Fruit fly (Drosophila melanogaster) whole organism, embryonic: ENCODE measurements around the gene Rassf.
A peak's percentile ranks its signal among the peaks of the same experiment; 100 is the strongest.

ENCODE experiments used
- Awh ChIP-seq: fragments of 200-800 bp; sonication (Bioruptor generic); IDR thresholded peaks from 2 replicates; pipeline ENCODE4, ENCODE4 v1.3.6; 2022; ENCODE audit warnings: missing biosample characterization, missing genetic modification characterization
- BEAF-32 ChIP-seq: fragments of 200-800 bp; sonication (Bioruptor generic); optimal IDR thresholded peaks from 3 replicates; lab custom pipeline; 2017; ENCODE audit warnings: missing biosample characterization, missing genetic modification characterization, mild to moderate bottlenecking, moderate library complexity, missing genetic modification reagents
- Blimp-1 ChIP-seq: fragments of 200-800 bp; sonication (Bioruptor generic); optimal IDR thresholded peaks from 3 replicates; lab custom pipeline; 2018; ENCODE audit warnings: missing biosample characterization, missing genetic modification characterization, mild to moderate bottlenecking, moderate library complexity, missing genetic modification reagents
- CG10267 ChIP-seq: fragments of 200-800 bp; sonication (Bioruptor generic); optimal IDR thresholded peaks from 2 replicates; lab custom pipeline; 2018; ENCODE audit warnings: missing biosample characterization, mild to moderate bottlenecking, missing genetic modification characterization, moderate library complexity
- CG13424 ChIP-seq: fragments of 200-800 bp; sonication (Bioruptor generic); optimal IDR thresholded peaks from 2 replicates; lab custom pipeline; 2019; ENCODE audit warnings: missing biosample characterization, mild to moderate bottlenecking, missing genetic modification characterization, moderate library complexity
- CG14667 ChIP-seq: fragments of 200-800 bp; sonication (Bioruptor generic); IDR thresholded peaks from 2 replicates; pipeline ENCODE4 v1.3.6; 2022; ENCODE audit warnings: missing biosample characterization, missing genetic modification characterization
- CG14710 ChIP-seq: fragments of 200-800 bp; sonication (Bioruptor generic); optimal IDR thresholded peaks from 3 replicates; lab custom pipeline; 2019; ENCODE audit warnings: missing biosample characterization, mild to moderate bottlenecking, missing genetic modification characterization, moderate library complexity
- CG15601 ChIP-seq: fragments of 200-800 bp; sonication (Bioruptor generic); optimal IDR thresholded peaks from 3 replicates; lab custom pipeline; 2019; ENCODE audit warnings: missing biosample characterization, mild to moderate bottlenecking, missing genetic modification characterization, moderate library complexity
- CG15696 ChIP-seq: fragments of 200-800 bp; sonication (Bioruptor generic); optimal IDR thresholded peaks from 2 replicates; lab custom pipeline; 2019; ENCODE audit warnings: missing biosample characterization, mild to moderate bottlenecking, missing genetic modification characterization, moderate library complexity
- CG1602 ChIP-seq: fragments of 200-800 bp; sonication (Bioruptor generic); optimal IDR thresholded peaks from 3 replicates; lab custom pipeline; 2016; ENCODE audit warnings: missing biosample characterization, missing genetic modification characterization
- CG17328 ChIP-seq: fragments of 200-800 bp; sonication (Bioruptor generic); IDR thresholded peaks from 2 replicates; pipeline ENCODE4 v1.3.6; 2022; ENCODE audit warnings: missing biosample characterization, missing genetic modification characterization
- CG17359 ChIP-seq: fragments of 200-800 bp; sonication (Bioruptor generic); optimal IDR thresholded peaks from 3 replicates; lab custom pipeline; 2018; ENCODE audit warnings: missing biosample characterization, mild to moderate bottlenecking, missing genetic modification characterization, moderate library complexity
- CG18619 ChIP-seq: fragments of 200-800 bp; sonication (Bioruptor generic); optimal IDR thresholded peaks from 3 replicates; lab custom pipeline; 2017; ENCODE audit warnings: missing biosample characterization, mild to moderate bottlenecking, missing genetic modification characterization
- CG2202 ChIP-seq: fragments of 200-800 bp; sonication (Bioruptor generic); optimal IDR thresholded peaks from 2 replicates; lab custom pipeline; 2018; ENCODE audit warnings: missing biosample characterization, mild to moderate bottlenecking, missing genetic modification characterization
- CG2875 ChIP-seq: fragments of 200-800 bp; sonication (Bioruptor generic); optimal IDR thresholded peaks from 2 replicates; lab custom pipeline; 2017; ENCODE audit warnings: missing biosample characterization, mild to moderate bottlenecking, missing genetic modification characterization, missing genetic modification reagents
- CG30431 ChIP-seq: fragments of 200-800 bp; sonication (Bioruptor generic); optimal IDR thresholded peaks from 2 replicates; lab custom pipeline; 2017; ENCODE audit warnings: missing biosample characterization, missing genetic modification characterization
- CG31441 ChIP-seq: fragments of 200-800 bp; sonication (Bioruptor generic); IDR thresholded peaks from 2 replicates; pipeline ENCODE4 v1.3.6; 2022; ENCODE audit warnings: missing biosample characterization, missing genetic modification characterization
- CG7745 ChIP-seq: fragments of 200-800 bp; sonication (Bioruptor generic); optimal IDR thresholded peaks from 2 replicates; lab custom pipeline; 2018; ENCODE audit warnings: missing biosample characterization, mild to moderate bottlenecking, missing genetic modification characterization, moderate library complexity
- CG8765 ChIP-seq: fragments of 200-800 bp; sonication (Bioruptor generic); IDR thresholded peaks from 2 replicates; pipeline ENCODE4 v1.3.6; 2022; ENCODE audit warnings: missing biosample characterization, missing genetic modification characterization
- CG9727 ChIP-seq: fragments of 200-800 bp; sonication (Bioruptor generic); optimal IDR thresholded peaks from 3 replicates; lab custom pipeline; 2017; ENCODE audit warnings: missing biosample characterization, mild to moderate bottlenecking, missing genetic modification characterization
- Dek ChIP-seq: fragments of 200-800 bp; sonication (Bioruptor generic); optimal IDR thresholded peaks from 3 replicates; lab custom pipeline; 2019; ENCODE audit warnings: missing biosample characterization, mild to moderate bottlenecking, missing genetic modification characterization, moderate library complexity
- Doc3 ChIP-seq: fragments of 200-800 bp; sonication (Bioruptor generic); IDR thresholded peaks from 3 replicates; pipeline ENCODE4 v1.3.6; 2022; ENCODE audit warnings: missing biosample characterization, missing genetic modification characterization; ENCODE audit not compliant: partially characterized antibody
- Elba2 ChIP-seq: fragments of 200-800 bp; sonication (Bioruptor generic); optimal IDR thresholded peaks from 3 replicates; lab custom pipeline; 2016; ENCODE audit warnings: missing biosample characterization, missing genetic modification characterization
- Med ChIP-seq: fragments of 200-800 bp; sonication (Bioruptor generic); peaks from one replicate; lab custom pipeline; 2016; ENCODE audit warnings: missing biosample characterization, missing genetic modification characterization, mild to moderate bottlenecking, inconsistent platforms, moderate library complexity
- NC2β ChIP-seq: fragments of 200-800 bp; sonication (Bioruptor generic); optimal IDR thresholded peaks from 2 replicates; lab custom pipeline; 2016; ENCODE audit warnings: missing biosample characterization, missing genetic modification characterization
- Ravus ChIP-seq: fragments of 200-800 bp; sonication (Bioruptor generic); IDR thresholded peaks from 2 replicates; pipeline ENCODE4 v1.3.6; 2022; ENCODE audit warnings: missing biosample characterization, missing genetic modification characterization
- Usf ChIP-seq: fragments of 200-800 bp; sonication (Bioruptor generic); optimal IDR thresholded peaks from 2 replicates; lab custom pipeline; 2017; ENCODE audit warnings: missing genotype, missing biosample characterization, missing genetic modification characterization
- ara ChIP-seq: fragments of 200-800 bp; sonication (Bioruptor generic); IDR thresholded peaks from 2 replicates; pipeline ENCODE4 v1.3.6; 2022; ENCODE audit warnings: missing biosample characterization, missing genetic modification characterization
- br ChIP-seq: fragments of >200 bp; optimal IDR thresholded peaks from 2 replicates; lab custom pipeline; 2017
- bsh ChIP-seq, 2 experiments: fragments of 200-800 bp; sonication (Bioruptor generic); optimal IDR thresholded peaks; 2 replicates each; lab custom pipeline; 2017 to 2018; ENCODE audit warnings: mild to moderate bottlenecking in 2 of 2, missing biosample characterization in 2 of 2, missing genetic modification characterization in 2 of 2, moderate library complexity in 1 of 2
- dimm ChIP-seq: fragments of 200-800 bp; sonication (Bioruptor generic); IDR thresholded peaks from 2 replicates; pipeline ENCODE4 v1.3.6; 2022; ENCODE audit warnings: missing biosample characterization, missing genetic modification characterization
- eve ChIP-seq, 2 experiments: fragments of >200 bp; optimal IDR thresholded peaks; 2 replicates each; lab custom pipeline; 2017; ENCODE audit warnings: missing biosample characterization in 2 of 2, missing genetic modification characterization in 2 of 2
- fd3F ChIP-seq: fragments of 200-800 bp; sonication (Bioruptor generic); optimal IDR thresholded peaks from 2 replicates; lab custom pipeline; 2018; ENCODE audit warnings: missing biosample characterization, mild to moderate bottlenecking, missing genetic modification characterization, moderate library complexity
- gem ChIP-seq: fragments of 200-800 bp; sonication (Bioruptor generic); optimal IDR thresholded peaks from 2 replicates; lab custom pipeline; 2019; ENCODE audit warnings: missing biosample characterization, mild to moderate bottlenecking, missing genetic modification characterization, moderate library complexity
- gsb-n ChIP-seq: fragments of 200-800 bp; sonication (Bioruptor generic); optimal IDR thresholded peaks from 3 replicates; lab custom pipeline; 2018; ENCODE audit warnings: missing biosample characterization, mild to moderate bottlenecking, missing genetic modification characterization
- lbe ChIP-seq: fragments of 200-800 bp; sonication (Bioruptor generic); optimal IDR thresholded peaks from 2 replicates; lab custom pipeline; 2016; ENCODE audit warnings: missing biosample characterization, mild to moderate bottlenecking, missing genetic modification characterization
- lola ChIP-seq, 3 experiments: fragments of >200 bp in 2 of 3; fragments of 200-800 bp in 1 of 3; sonication (Bioruptor generic) in 1 of 3; optimal IDR thresholded peaks; 2 replicates each; lab custom pipeline; 2017 to 2019; ENCODE audit warnings: missing biosample characterization in 3 of 3, missing genetic modification characterization in 3 of 3, mild to moderate bottlenecking in 1 of 3, moderate library complexity in 1 of 3
- lov ChIP-seq, 2 experiments: fragments of 200-800 bp in 1 of 2; fragments of >200 bp in 1 of 2; sonication (Bioruptor generic) in 1 of 2; IDR thresholded peaks in 1 of 2; optimal IDR thresholded peaks in 1 of 2; 2 replicates in 1 of 2; 3 replicates in 1 of 2; pipeline versions ENCODE4 v1.3.6 to Lab custom; 2017 to 2022; ENCODE audit warnings: missing biosample characterization in 1 of 2, missing genetic modification characterization in 1 of 2
- odd ChIP-seq: fragments of 200-800 bp; sonication (Bioruptor generic); optimal IDR thresholded peaks from 2 replicates; lab custom pipeline; 2017; ENCODE audit warnings: missing biosample characterization, mild to moderate bottlenecking, missing genetic modification characterization
- prd ChIP-seq, 3 experiments: fragments of >200 bp in 2 of 3; fragments of 200-800 bp in 1 of 3; sonication (Bioruptor generic) in 1 of 3; optimal IDR thresholded peaks in 2 of 3; IDR thresholded peaks in 1 of 3; 2 replicates in 2 of 3; 3 replicates in 1 of 3; pipeline versions ENCODE4 v1.3.6 to Lab custom; 2017 to 2022; ENCODE audit warnings: missing biosample characterization in 1 of 3, missing genetic modification characterization in 1 of 3
- ranshi ChIP-seq: fragments of 200-800 bp; sonication (Bioruptor generic); IDR thresholded peaks from 2 replicates; pipeline ENCODE4 v1.3.6; 2022; ENCODE audit warnings: missing biosample characterization, missing genetic modification characterization
- row ChIP-seq: fragments of 200-800 bp; sonication (Bioruptor generic); IDR thresholded peaks from 3 replicates; pipeline ENCODE4 v1.3.6; 2022; ENCODE audit warnings: missing biosample characterization, missing genetic modification characterization
- sens ChIP-seq: fragments of 200-800 bp; sonication (Bioruptor generic); peaks from one replicate; lab custom pipeline; 2016; ENCODE audit warnings: missing biosample characterization, missing genetic modification characterization
- so ChIP-seq: fragments of 200-800 bp; sonication (Bioruptor generic); IDR thresholded peaks from 3 replicates; pipeline ENCODE4 v1.3.6; 2022; ENCODE audit warnings: missing biosample characterization, missing genetic modification characterization
- tgo ChIP-seq: fragments of 200-800 bp; sonication (Bioruptor generic); IDR thresholded peaks from 3 replicates; pipeline ENCODE4 v1.3.6; 2022; ENCODE audit warnings: missing biosample characterization, missing genetic modification characterization
- tup ChIP-seq: fragments of 200-800 bp; sonication (Bioruptor generic); optimal IDR thresholded peaks from 2 replicates; lab custom pipeline; 2016; ENCODE audit warnings: missing biosample characterization, mild to moderate bottlenecking, missing genetic modification characterization, moderate library complexity
- unpg ChIP-seq: fragments of 200-800 bp; sonication (Bioruptor generic); optimal IDR thresholded peaks from 3 replicates; lab custom pipeline; 2018; ENCODE audit warnings: missing biosample characterization, mild to moderate bottlenecking, missing genetic modification characterization, moderate library complexity
- zf30C ChIP-seq: fragments of 200-800 bp; sonication (Bioruptor generic); optimal IDR thresholded peaks from 3 replicates; lab custom pipeline; 2018; ENCODE audit warnings: missing biosample characterization, mild to moderate bottlenecking, missing genetic modification characterization

Gene Rassf

dm6 chr3R:23149021-23149571 lies 31.4 kb upstream of the Rassf start (continued):
- TF ChIP-seq CG15601 (tag; lab: Kevin White, UChicago), result peak; percentile 10
- TF ChIP-seq CG31441 (GFP tag; lab: Robert Waterston, UW), result peak; percentile 60
- TF ChIP-seq dimm (GFP tag; lab: Robert Waterston, UW), result no peak
- TF ChIP-seq CG8765 (GFP tag; lab: Robert Waterston, UW), result peak; percentile 14; the same call in 1 of the 2 replicates
- TF ChIP-seq Doc3 (GFP tag; lab: Robert Waterston, UW), result no peak
- TF ChIP-seq CG10267 (tag; lab: Kevin White, UChicago), result peak; percentile 63
- no peak for TF ChIP-seq fd3F (GFP tag; lab: Kevin White, UChicago)
- TF ChIP-seq Usf (GFP tag; lab: Kevin White, UChicago), result peak; percentile 15
- TF ChIP-seq NC2β (GFP tag; lab: Kevin White, UChicago), result no peak
- TF ChIP-seq bsh (GFP tag; optimal IDR thresholded peaks at IDR 0.05; lab: Kevin White, UChicago), result peak; percentile 62 to 65
- TF ChIP-seq lov (optimal IDR thresholded peaks at IDR 0.05; lab: Kevin White, UChicago), result no peak
- no peak for TF ChIP-seq lov (GFP tag; IDR thresholded peaks at IDR 0.05; lab: Robert Waterston, UW)
- TF ChIP-seq CG2202 (tag; lab: Kevin White, UChicago), result peak; percentile 8
- TF ChIP-seq odd (GFP tag; lab: Kevin White, UChicago), result peak; percentile 31
- TF ChIP-seq CG7745, result no peak
- TF ChIP-seq eve (GFP tag; optimal IDR thresholded peaks at IDR 0.05; lab: Kevin White, UChicago), result no peak
- TF ChIP-seq CG14710 (tag; lab: Kevin White, UChicago), result peak; percentile 68
- peak; percentile 83 for TF ChIP-seq CG15696 (tag; lab: Kevin White, UChicago)
- TF ChIP-seq CG2875 (GFP tag; lab: Kevin White, UChicago), result peak; percentile 40
- no peak for TF ChIP-seq ranshi (GFP tag; lab: Robert Waterston, UW)
- TF ChIP-seq Awh (GFP tag; lab: Robert Waterston, UW), result no peak
- TF ChIP-seq lbe, result peak; percentile 65
- TF ChIP-seq BEAF-32 (GFP tag; lab: Kevin White, UChicago), result no peak
- peak; percentile 72 for TF ChIP-seq CG9727 (GFP tag; lab: Kevin White, UChicago)
- peak; percentile 59 for TF ChIP-seq Blimp-1
- no peak for TF ChIP-seq Ravus (GFP tag; lab: Robert Waterston, UW)
- TF ChIP-seq CG17359 (tag; lab: Kevin White, UChicago), result peak; percentile 8
- TF ChIP-seq CG13424, result peak; percentile 26
- TF ChIP-seq so, result 0 out of 3 replicates have a peak, but pooled peaks have one; percentile 20
- TF ChIP-seq row (GFP tag; lab: Robert Waterston, UW), result peak; percentile 61
- TF ChIP-seq tup, result no peak
- peak; percentile 92 for TF ChIP-seq zf30C (GFP tag; lab: Kevin White, UChicago)
- TF ChIP-seq CG18619 (GFP tag; lab: Kevin White, UChicago), result no peak
- peak in 1 of 3 experiments; percentile 80 for TF ChIP-seq lola (GFP tag; optimal IDR thresholded peaks at IDR 0.05; lab: Kevin White, UChicago)
- peak; percentile 12 for TF ChIP-seq CG1602 (GFP tag; lab: Kevin White, UChicago)
- TF ChIP-seq gsb-n (tag; lab: Kevin White, UChicago), result peak; percentile 45
- no peak for TF ChIP-seq Dek
- TF ChIP-seq br, result no peak
- TF ChIP-seq sens (GFP tag; lab: Kevin White, UChicago), result peak; percentile 63
- TF ChIP-seq unpg, result peak; percentile 34
- TF ChIP-seq Med (GFP tag; lab: Kevin White, UChicago), result peak; percentile 22
- TF ChIP-seq CG17328 (GFP tag; lab: Robert Waterston, UW), result peak; percentile 65
- peak; percentile 18 for TF ChIP-seq Elba2 (GFP tag; lab: Kevin White, UChicago)
- peak; percentile 50; the same call in 1 of the 2 replicates for TF ChIP-seq ara (GFP tag; lab: Robert Waterston, UW)
- TF ChIP-seq tgo, result no peak
- TF ChIP-seq prd (optimal IDR thresholded peaks at IDR 0.05; lab: Kevin White, UChicago), result no peak
- peak; percentile 55; the same call in 2 of the 3 replicates for TF ChIP-seq prd (GFP tag; IDR thresholded peaks at IDR 0.05; lab: Robert Waterston, UW)
- TF ChIP-seq CG14667 (GFP tag; lab: Robert Waterston, UW), result no peak
- TF ChIP-seq CG30431 (GFP tag; lab: Kevin White, UChicago), result peak; percentile 17
- peak; percentile 64 for TF ChIP-seq gem (tag; lab: Kevin White, UChicago)
